Fruit fly (Drosophila melanogaster) whole organism, wandering third instar larva: ENCODE results near the gene CG11178.

Source experiments
- Abd-B ChIP-seq: fragments of >200 bp; optimal IDR thresholded peaks from 2 replicates; lab custom pipeline; 2017; ENCODE audit warnings: missing biosample characterization, missing genetic modification characterization
- Hr78 ChIP-seq: fragments of >200 bp; optimal IDR thresholded peaks from 2 replicates; lab custom pipeline; 2017; ENCODE audit warnings: missing biosample characterization, missing genetic modification characterization
- Rel ChIP-seq, 2 experiments: fragments of 200-800 bp; sonication (Bioruptor generic) in 1 of 2; optimal IDR thresholded peaks; 2 replicates in 1 of 2; 3 replicates in 1 of 2; lab custom pipeline; 2016 to 2019; ENCODE audit warnings: mild to moderate bottlenecking in 2 of 2, missing biosample characterization in 2 of 2, missing genetic modification characterization in 2 of 2, moderate library complexity in 1 of 2
- ey ChIP-seq: fragments of 200-800 bp; sonication (Bioruptor generic); optimal IDR thresholded peaks from 2 replicates; lab custom pipeline; 2016; ENCODE audit warnings: missing biosample characterization, missing genetic modification characterization

DNA sequence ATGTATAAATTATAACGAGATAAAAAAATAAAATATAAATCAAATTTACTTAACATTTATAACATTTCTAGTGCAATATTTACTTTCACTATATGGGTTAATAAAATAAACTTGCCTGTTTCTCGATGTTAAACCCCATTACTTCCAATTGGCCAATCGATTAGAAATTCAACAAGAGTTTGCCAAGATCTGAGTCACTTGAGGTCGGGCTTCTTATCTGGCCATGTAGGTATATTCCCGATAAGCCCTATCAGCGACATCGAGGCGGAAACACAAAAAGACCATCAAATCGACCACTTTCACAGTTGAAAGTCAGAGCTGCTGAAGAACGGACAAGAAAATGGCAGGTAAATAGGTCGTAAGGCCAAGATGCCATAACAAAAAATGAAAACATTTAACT lies 44.1 kb upstream of the CG11178 start, which contains the start of gene CG32633:
- TF ChIP-seq ey (GFP tag; lab: Kevin White, UChicago) (no peak), Abd-B (GFP tag; lab: Kevin White, UChicago) (no peak), Hr78 (GFP tag; lab: Kevin White, UChicago) (no peak), Rel (GFP tag; optimal IDR thresholded peaks at IDR 0.05; lab: Kevin White, UChicago) (no peak), Rel (tag; optimal IDR thresholded peaks at IDR 0.05; lab: Kevin White, UChicago) (no peak)
